Worm (Caenorhabditis elegans): Measurements from ENCODE around the gene K07E3.1.
A peak's percentile ranks its signal among the peaks of the same experiment; 100 is the strongest.

Gene K07E3.1

DNA sequence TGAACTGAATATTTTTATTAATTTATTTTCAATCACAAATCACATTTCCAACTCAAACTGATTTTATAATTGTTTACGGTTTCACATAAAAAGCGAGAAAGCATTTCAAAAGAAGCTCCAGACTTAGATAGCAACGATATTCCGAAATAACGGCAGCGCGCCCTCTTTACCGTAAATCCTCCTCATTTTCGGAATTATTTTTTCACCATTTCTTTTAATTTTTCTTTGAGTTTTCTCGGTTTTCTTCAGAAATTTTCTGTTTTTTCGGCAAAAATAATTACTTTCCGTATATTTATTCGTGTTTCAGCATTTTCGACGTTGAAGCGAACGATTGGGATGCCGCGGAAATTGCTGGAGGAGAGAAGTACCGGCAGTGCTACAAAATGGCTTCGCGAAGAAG, 37.2 kb downstream of the K07E3.1 start, which contains the start of gene C02B8.1:
TSS of gene C02B8.1 (plus strand) at position 301 of the 400 bp plus-strand sequence.
- TF ChIP-seq him-1 (tag; optimal IDR thresholded peaks at IDR 0.05) (no peak), dao-5 (tag; optimal IDR thresholded peaks at IDR 0.05) (no peak), W03F9.2 (tag; optimal IDR thresholded peaks at IDR 0.05) (no peak)

DNA sequence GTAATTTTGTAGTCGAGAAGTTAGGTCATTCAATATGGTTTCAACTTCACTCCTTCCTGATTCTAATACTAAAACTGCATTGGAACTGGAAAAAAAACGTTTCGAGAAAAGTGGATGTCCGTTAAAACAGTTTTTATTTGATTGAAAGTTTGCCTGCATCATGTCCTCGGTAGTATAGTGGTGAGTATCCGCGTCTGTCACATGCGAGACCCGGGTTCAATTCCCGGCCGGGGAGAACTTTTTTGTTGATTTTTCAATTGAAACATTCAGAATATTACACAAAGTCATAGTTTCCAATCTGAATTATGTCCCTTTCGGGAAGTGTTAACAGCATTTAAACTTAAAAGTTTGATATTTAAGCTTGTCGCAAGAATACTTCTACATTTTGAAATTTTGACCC, 38.8 kb downstream of the K07E3.1 start:
- TF ChIP-seq W03F9.2 (tag; optimal IDR thresholded peaks at IDR 0.05) (no peak), dao-5 (tag; optimal IDR thresholded peaks at IDR 0.05) (no peak), him-1 (tag; optimal IDR thresholded peaks at IDR 0.05) (no peak)

DNA sequence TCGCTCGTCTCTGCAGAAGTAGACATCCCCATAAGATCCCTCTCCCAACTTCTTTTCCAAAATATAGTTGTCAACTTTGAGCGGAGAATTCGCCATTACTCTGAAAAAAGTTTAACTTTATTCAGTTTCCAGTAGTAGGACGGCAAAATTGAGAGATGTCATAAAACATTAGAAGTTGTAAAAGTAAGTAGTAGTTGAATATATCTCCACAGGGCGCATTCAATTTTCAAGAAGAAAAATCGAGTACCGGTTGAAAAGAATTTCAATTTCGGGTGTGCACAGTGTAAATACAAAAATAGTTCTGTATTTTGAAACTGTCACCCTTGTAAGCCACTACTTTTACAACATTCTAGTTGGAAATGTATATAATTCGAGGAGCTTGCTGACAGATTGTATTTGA, 40.4 kb downstream of the K07E3.1 start, which contains the start of gene F22F1.2:
TSS of gene F22F1.2 (minus strand) at position 101 of the 400 bp plus-strand sequence.
- TF ChIP-seq him-1 (tag; optimal IDR thresholded peaks at IDR 0.05) (no peak), dao-5 (tag; optimal IDR thresholded peaks at IDR 0.05) (no peak), W03F9.2 (tag; optimal IDR thresholded peaks at IDR 0.05) (no peak)

DNA sequence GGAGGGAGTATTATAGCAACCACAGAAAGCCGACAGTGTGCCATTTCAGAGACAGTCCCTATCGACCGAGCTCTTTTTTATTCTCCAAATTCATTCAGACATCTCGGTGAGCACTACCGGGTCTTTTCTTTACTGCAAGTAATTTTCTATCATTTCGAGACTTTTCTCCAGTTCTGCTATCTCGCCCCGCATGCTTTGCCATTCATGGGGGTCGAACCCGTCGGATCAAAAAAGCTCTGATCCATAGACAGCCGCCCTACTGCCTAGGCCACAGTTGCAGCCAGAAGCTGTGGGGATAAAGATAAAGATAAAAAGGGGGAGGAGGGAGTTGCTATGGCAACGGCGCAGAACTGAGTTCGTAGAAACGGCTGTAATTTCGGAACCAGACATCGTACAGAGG, 41.2 kb downstream of the K07E3.1 start:
- TF ChIP-seq him-1 (tag; optimal IDR thresholded peaks at IDR 0.05) (no peak), W03F9.2 (tag; optimal IDR thresholded peaks at IDR 0.05) (no peak), dao-5 (tag; optimal IDR thresholded peaks at IDR 0.05) (no peak)

DNA sequence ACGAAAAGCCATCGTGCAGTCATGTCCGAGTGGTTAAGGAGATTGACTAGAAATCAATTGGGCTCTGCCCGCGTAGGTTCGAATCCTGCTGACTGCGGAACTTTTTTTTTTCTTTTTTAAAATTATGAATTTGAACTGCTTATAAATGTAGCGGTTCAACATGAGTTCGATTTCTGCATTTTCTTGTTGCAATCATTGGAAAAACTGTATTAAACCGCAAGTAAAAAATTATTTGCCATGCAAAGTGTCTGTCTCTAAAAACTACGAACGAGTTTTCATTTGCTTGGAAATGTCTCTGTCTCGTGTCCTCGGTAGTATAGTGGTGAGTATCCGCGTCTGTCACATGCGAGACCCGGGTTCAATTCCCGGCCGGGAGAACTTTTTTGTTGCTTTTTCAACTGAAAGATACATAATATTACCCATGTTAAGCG, 45.2 kb downstream of the K07E3.1 start:
- TF ChIP-seq dao-5 (tag; optimal IDR thresholded peaks at IDR 0.05) = peak; percentile 30

DNA sequence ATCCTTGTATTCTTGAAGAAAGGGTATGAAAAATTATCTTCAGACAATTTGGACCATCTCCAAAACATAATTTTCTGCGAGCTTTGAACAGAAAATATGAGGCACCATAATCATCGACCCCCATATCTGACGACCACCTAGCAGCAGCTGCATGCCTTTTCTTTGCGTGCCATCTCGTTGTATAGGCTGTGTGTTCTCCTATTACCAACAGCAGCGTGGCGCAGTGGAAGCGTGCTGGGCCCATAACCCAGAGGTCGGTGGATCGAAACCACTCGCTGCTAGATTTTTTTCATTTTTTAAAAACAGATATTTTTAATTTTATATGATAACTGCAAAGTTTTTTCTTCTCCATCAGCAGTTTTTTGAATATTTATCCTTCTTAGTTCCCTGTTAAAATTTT, 45.7 kb downstream of the K07E3.1 start:
- TF ChIP-seq him-1 (tag; optimal IDR thresholded peaks at IDR 0.05) = no peak
- no peak for TF ChIP-seq dao-5 (tag; optimal IDR thresholded peaks at IDR 0.05)
- no peak for TF ChIP-seq W03F9.2 (tag; optimal IDR thresholded peaks at IDR 0.05)

DNA sequence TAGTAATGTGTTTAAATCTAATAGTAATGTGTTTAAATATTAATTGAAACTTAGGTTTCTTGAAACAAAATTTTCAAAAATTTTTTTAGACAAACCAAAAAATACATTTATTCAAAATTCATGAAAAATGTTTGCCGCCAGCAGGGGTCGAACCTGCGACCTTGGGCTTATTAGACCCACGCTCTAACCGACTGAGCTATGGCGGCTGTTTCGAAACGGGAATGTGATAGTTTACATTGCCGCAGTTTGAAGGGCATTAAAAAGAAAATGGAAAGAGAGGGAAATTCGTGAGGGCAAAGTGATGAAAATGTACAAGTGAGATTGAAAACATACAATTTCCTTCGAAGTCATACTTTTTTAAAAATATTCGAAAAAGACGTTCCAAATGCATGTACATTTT, 46.3 kb downstream of the K07E3.1 start:
- no peak for TF ChIP-seq dao-5 (tag; optimal IDR thresholded peaks at IDR 0.05)
- peak; percentile 22 for TF ChIP-seq W03F9.2 (tag; optimal IDR thresholded peaks at IDR 0.05)

DNA sequence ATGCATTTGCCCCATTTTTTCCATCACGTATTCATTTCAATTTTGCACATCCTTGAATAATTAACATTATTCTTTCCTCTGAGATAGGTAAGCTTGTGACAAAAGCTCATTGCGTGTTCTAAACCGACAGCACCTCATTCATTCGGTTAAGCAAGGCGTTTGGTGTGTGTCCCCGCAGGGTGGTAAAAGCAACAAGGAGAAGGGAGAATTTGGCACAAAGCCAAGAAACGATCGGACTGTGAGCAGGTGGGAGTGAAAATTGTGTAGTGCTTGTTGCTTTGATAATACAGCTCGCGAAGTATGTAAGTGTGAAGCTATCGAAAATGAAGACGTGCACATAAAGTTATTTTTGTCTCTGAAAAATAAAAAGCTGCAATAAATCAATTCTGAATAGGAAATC, 46.9 kb downstream of the K07E3.1 start:
- TF ChIP-seq W03F9.2 (tag; optimal IDR thresholded peaks at IDR 0.05) (no peak), him-1 (tag; optimal IDR thresholded peaks at IDR 0.05) (no peak)

DNA sequence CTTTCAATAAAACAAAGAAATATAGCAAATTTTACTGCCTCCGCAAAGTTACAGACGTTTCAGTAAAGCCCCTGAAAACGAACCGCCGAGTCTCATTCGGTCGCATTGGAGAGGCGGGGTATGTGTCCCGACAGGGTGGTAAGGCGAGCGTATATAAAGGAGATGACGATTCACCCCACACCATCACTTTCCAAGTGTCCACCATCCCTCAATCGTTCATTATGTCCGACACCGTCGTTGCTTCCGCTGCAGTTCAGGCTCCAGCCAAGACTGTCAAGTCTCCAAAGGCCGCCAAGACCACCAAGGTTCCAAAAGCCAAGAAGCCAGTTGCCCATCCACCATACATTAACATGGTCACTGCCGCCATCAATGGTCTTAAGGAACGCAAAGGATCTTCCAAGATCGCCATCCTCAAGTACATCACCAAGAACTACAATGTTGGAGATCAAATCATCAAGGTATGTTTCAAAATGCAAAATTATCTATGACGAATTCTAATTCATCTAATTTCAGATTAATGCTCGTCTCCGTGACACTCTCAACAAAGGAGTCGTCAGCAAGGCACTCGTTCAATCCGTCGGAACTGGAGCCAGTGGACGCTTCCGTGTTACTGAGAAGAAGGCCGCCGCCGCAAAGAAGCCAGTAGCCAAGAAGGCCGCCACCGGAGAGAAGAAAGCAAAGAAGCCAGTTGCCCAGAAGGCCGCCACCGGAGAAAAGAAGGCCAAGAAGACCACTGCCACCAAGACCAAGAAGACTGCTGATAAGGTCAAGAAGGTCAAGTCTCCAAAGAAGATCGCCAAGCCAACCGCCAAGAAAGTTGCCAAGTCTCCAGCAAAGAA, 49.0 kb downstream of the K07E3.1 start, which contains the start of gene hil-3:
TSS of gene hil-3 (plus strand) at position 195 of the 839 bp plus-strand sequence.
- TF ChIP-seq him-1 (tag; optimal IDR thresholded peaks at IDR 0.05) (no peak), W03F9.2 (tag; optimal IDR thresholded peaks at IDR 0.05) (no peak), dao-5 (tag; optimal IDR thresholded peaks at IDR 0.05) (no peak)

DNA sequence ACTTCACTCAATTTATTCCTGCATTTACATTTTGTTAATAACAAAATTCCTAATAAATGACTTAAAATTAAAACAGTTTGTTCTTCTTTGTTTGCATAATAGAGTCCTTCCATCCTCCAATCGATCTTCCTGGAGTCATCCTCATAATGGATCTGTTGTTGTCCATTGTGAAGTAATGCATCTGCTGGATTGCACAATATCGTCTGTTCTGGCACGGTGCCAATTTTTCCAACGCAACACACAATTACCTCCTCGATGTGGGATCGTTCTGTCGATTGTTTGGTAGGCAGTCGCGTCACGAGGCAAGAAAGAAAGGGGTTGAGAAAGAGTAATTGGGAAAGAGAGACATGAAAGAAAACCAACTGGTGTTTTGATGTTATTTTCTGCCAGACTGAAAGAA, 49.8 kb downstream of the K07E3.1 start:
- TF ChIP-seq him-1 (tag; optimal IDR thresholded peaks at IDR 0.05) (no peak), W03F9.2 (tag; optimal IDR thresholded peaks at IDR 0.05) (no peak)

DNA sequence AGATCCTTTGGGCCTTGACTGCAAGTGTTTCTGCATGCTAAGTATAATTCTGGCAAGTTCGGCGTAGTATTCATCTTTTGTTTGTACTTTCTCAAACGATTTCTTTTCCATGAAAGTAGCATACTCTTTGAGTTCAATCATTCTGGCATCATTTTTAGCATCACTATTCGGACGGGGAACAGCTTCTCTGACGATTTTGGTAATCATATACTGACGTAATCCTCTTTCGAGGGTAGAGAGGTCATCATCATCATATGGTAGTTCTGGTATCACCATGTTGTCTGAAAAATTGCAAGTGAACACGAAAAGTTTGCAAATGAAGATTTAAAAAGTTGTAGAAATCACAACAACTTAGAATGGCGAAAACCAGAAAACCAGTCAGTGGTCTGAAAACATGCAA, 52.6 kb downstream of the K07E3.1 start, which contains the start of gene F22F1.3:
TSS of gene F22F1.3 (minus strand) at position 281 of the 400 bp plus-strand sequence.
- no peak for TF ChIP-seq dao-5 (tag; optimal IDR thresholded peaks at IDR 0.05)
- TF ChIP-seq W03F9.2 (tag; optimal IDR thresholded peaks at IDR 0.05) = no peak
- no peak for TF ChIP-seq him-1 (tag; optimal IDR thresholded peaks at IDR 0.05)

DNA sequence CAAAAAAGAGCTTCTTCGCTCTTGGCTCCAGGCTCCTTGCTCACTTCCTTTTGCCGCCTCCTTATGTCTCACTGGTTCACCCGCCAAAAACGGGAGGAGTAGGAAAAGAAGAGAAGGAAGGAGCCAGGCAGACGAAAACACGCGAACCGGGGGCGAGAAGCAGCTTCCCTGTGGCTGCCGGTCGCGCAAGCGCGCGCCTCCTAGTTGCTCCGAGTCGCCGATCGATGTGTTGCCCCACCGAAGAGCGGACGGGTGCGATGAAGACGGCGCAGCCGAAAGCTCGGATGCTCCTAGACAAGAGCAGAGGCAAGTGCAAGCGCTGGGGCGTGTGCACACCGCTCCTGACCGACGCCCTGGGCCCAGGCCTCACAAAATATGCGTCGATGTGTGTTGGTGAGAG, 53.3 kb downstream of the K07E3.1 start:
- TF ChIP-seq dao-5 (tag; optimal IDR thresholded peaks at IDR 0.05) (no peak), him-1 (tag; optimal IDR thresholded peaks at IDR 0.05) (peak; percentile 77), W03F9.2 (tag; optimal IDR thresholded peaks at IDR 0.05) (no peak)
